Worm (Caenorhabditis elegans) whole organism, L4 larva: Measurements from ENCODE around the gene clec-196.

ENCODE experiments used
- F26F4.8 ChIP-seq: fragments of 200-800 bp; sonication (Bioruptor generic); conservative IDR thresholded peaks from 2 replicates; pipeline ENCODE4 v1.3.6; 2022; ENCODE audit warnings: missing genetic modification characterization, missing compliant biosample characterization
- F44E2.7 ChIP-seq: fragments of 200-800 bp; sonication (Bioruptor generic); IDR thresholded peaks from 2 replicates; pipeline ENCODE4 v2.1.2; 2022; ENCODE audit warnings: missing genetic modification characterization, missing compliant biosample characterization
- F49E8.2 ChIP-seq: sonication (generic microtip); optimal IDR thresholded peaks from 2 replicates; lab custom pipeline; 2016; ENCODE audit warnings: missing compliant biosample characterization, mild to moderate bottlenecking, missing genetic modification characterization, borderline replicate concordance
- T26A8.4 ChIP-seq: fragments of 200-800 bp; sonication (Bioruptor generic); IDR thresholded peaks from 2 replicates; pipeline ENCODE4 v1.3.6; 2022; ENCODE audit warnings: missing genetic modification characterization, missing compliant biosample characterization
- Y5F2A.4 ChIP-seq: fragments of 200-800 bp; sonication (Bioruptor generic); optimal IDR thresholded peaks from 2 replicates; lab custom pipeline; 2018; ENCODE audit warnings: mild to moderate bottlenecking, missing genetic modification characterization, missing compliant biosample characterization
- Y75B8A.6 ChIP-seq: fragments of 200-800 bp; sonication (Bioruptor generic); IDR thresholded peaks from 2 replicates; pipeline ENCODE4 v1.3.6; 2022; ENCODE audit warnings: missing genetic modification reagents, missing genetic modification characterization, missing compliant biosample characterization
- ZK546.5 ChIP-seq, 2 experiments: sonication (generic microtip); optimal IDR thresholded peaks; 2 replicates each; lab custom pipeline; 2017; ENCODE audit warnings: missing biosample characterization in 2 of 2, missing genetic modification characterization in 2 of 2
- aha-1 ChIP-seq: fragments of 150-350 bp; peaks from one replicate; lab custom pipeline; 2014; ENCODE audit warnings: missing biosample characterization, missing genetic modification characterization
- aly-2 ChIP-seq: sonication (generic microtip); optimal IDR thresholded peaks from 2 replicates; lab custom pipeline; 2018; ENCODE audit warnings: missing biosample characterization, missing genetic modification characterization
- ama-1 ChIP-seq: fragments of 150-350 bp; optimal IDR thresholded peaks from 2 replicates; lab custom pipeline; 2014; ENCODE audit warnings: inconsistent platforms, mixed read lengths
- ceh-20 ChIP-seq: fragments of 200-800 bp; sonication (Bioruptor generic); IDR thresholded peaks from 2 replicates; pipeline ENCODE4 v1.3.6; 2022; ENCODE audit warnings: missing genetic modification reagents, missing genetic modification characterization, missing compliant biosample characterization
- ceh-62 ChIP-seq: sonication (generic microtip); optimal IDR thresholded peaks from 2 replicates; lab custom pipeline; 2017; ENCODE audit warnings: missing biosample characterization, missing genetic modification characterization
- cey-2 ChIP-seq: sonication (generic microtip); optimal IDR thresholded peaks from 3 replicates; lab custom pipeline; 2017; ENCODE audit warnings: missing genetic modification characterization, mild to moderate bottlenecking, missing compliant biosample characterization, antibody characterized with exemption, borderline replicate concordance; ENCODE audit not compliant: insufficient read depth
- ctbp-1 ChIP-seq: fragments of 200-800 bp; sonication (Bioruptor generic); IDR thresholded peaks from 2 replicates; pipeline ENCODE4 v1.3.6; 2022; ENCODE audit warnings: missing genetic modification reagents, missing genetic modification characterization, missing compliant biosample characterization
- daf-12 ChIP-seq: fragments of 150-350 bp; optimal IDR thresholded peaks from 2 replicates; lab custom pipeline; 2014; ENCODE audit warnings: missing biosample characterization, missing genetic modification reagents, missing genetic modification characterization
- daf-19 ChIP-seq: fragments of 200-800 bp; sonication (Bioruptor generic); conservative IDR thresholded peaks from 2 replicates; pipeline ENCODE4 v1.3.6; 2022; ENCODE audit warnings: missing genetic modification characterization, missing compliant biosample characterization
- dmd-6 ChIP-seq: fragments of 200-800 bp; sonication (Bioruptor generic); IDR thresholded peaks from 2 replicates; pipeline ENCODE4 v1.3.6; 2022; ENCODE audit warnings: missing genetic modification reagents, missing genetic modification characterization, missing compliant biosample characterization
- dmd-8 ChIP-seq: fragments of 200-800 bp; sonication (Bioruptor generic); IDR thresholded peaks from 2 replicates; pipeline ENCODE4 v1.3.6; 2022; ENCODE audit warnings: missing genetic modification characterization, missing compliant biosample characterization
- dmd-9 ChIP-seq: fragments of 200-800 bp; sonication (Bioruptor generic); IDR thresholded peaks from 2 replicates; pipeline ENCODE4 v1.3.6; 2022; ENCODE audit warnings: missing genetic modification reagents, missing genetic modification characterization, missing compliant biosample characterization
- gei-8 ChIP-seq: fragments of 200-800 bp; sonication (Bioruptor generic); optimal IDR thresholded peaks from 2 replicates; lab custom pipeline; 2018; ENCODE audit warnings: mild to moderate bottlenecking, missing genetic modification characterization, missing compliant biosample characterization
- hlh-30 ChIP-seq: sonication (generic microtip); optimal IDR thresholded peaks from 2 replicates; lab custom pipeline; 2017; ENCODE audit warnings: antibody characterized with exemption, mild to moderate bottlenecking, missing genetic modification characterization, missing compliant biosample characterization; ENCODE audit not compliant: insufficient read depth
- hmg-1.1 ChIP-seq: fragments of 200-800 bp; sonication (Bioruptor generic); IDR thresholded peaks from 2 replicates; pipeline ENCODE4 v1.3.6; 2022; ENCODE audit warnings: missing genetic modification reagents, missing genetic modification characterization, missing compliant biosample characterization
- lim-7 ChIP-seq: fragments of 200-800 bp; sonication (Bioruptor generic); IDR thresholded peaks from 2 replicates; pipeline ENCODE4 v1.3.6; 2022; ENCODE audit warnings: missing genetic modification characterization, missing compliant biosample characterization
- lin-29 ChIP-seq: fragments of 200-800 bp; sonication (Bioruptor generic); IDR thresholded peaks from 2 replicates; pipeline ENCODE4 v1.3.6; 2022; ENCODE audit warnings: missing genetic modification reagents, missing genetic modification characterization, missing compliant biosample characterization
- lsy-2 ChIP-seq, 2 experiments: fragments of 150-350 bp in 1 of 2; sonication (generic microtip) in 1 of 2; optimal IDR thresholded peaks; 2 replicates each; lab custom pipeline; 2014 to 2017; ENCODE audit warnings: missing biosample characterization in 2 of 2, missing genetic modification characterization in 2 of 2
- mdt-29 ChIP-seq: fragments of 200-800 bp; sonication (Bioruptor generic); IDR thresholded peaks from 2 replicates; pipeline ENCODE4 v1.3.6; 2022; ENCODE audit warnings: missing genetic modification reagents, missing genetic modification characterization, missing compliant biosample characterization
- mes-2 ChIP-seq: sonication (generic microtip); optimal IDR thresholded peaks from 2 replicates; lab custom pipeline; 2016; ENCODE audit warnings: missing genotype, mild to moderate bottlenecking, missing genetic modification characterization, missing compliant biosample characterization; ENCODE audit not compliant: poor library complexity, severe bottlenecking
- mxl-3 ChIP-seq: fragments of 200-800 bp; sonication (Bioruptor generic); optimal IDR thresholded peaks from 2 replicates; lab custom pipeline; 2018; ENCODE audit warnings: mild to moderate bottlenecking, missing genetic modification characterization, missing compliant biosample characterization
- nhr-102 ChIP-seq: sonication (generic microtip); optimal IDR thresholded peaks from 2 replicates; lab custom pipeline; 2016; ENCODE audit warnings: mild to moderate bottlenecking, missing genetic modification characterization, moderate library complexity, missing compliant biosample characterization
- nhr-111 ChIP-seq: fragments of 200-800 bp; sonication (Bioruptor generic); optimal IDR thresholded peaks from 2 replicates; lab custom pipeline; 2018; ENCODE audit warnings: mild to moderate bottlenecking, missing genetic modification characterization, missing compliant biosample characterization
- nhr-237 ChIP-seq: sonication (generic microtip); optimal IDR thresholded peaks from 2 replicates; lab custom pipeline; 2017; ENCODE audit warnings: missing biosample characterization, missing genetic modification characterization
- nhr-28 ChIP-seq: fragments of 150-350 bp; optimal IDR thresholded peaks from 2 replicates; lab custom pipeline; 2014; ENCODE audit warnings: missing biosample characterization, missing genetic modification characterization
- nhr-6 ChIP-seq: fragments of 150-350 bp; optimal IDR thresholded peaks from 2 replicates; lab custom pipeline; 2014; ENCODE audit warnings: missing biosample characterization, missing genetic modification characterization
- nhr-77 ChIP-seq: fragments of 150-350 bp; optimal IDR thresholded peaks from 2 replicates; lab custom pipeline; 2014; ENCODE audit warnings: missing biosample characterization, missing genetic modification characterization
- rbr-2 ChIP-seq: sonication (generic microtip); optimal IDR thresholded peaks from 2 replicates; lab custom pipeline; 2016; ENCODE audit warnings: missing genotype, missing genetic modification characterization, missing compliant biosample characterization
- saeg-2 ChIP-seq: fragments of 200-800 bp; sonication (Bioruptor generic); IDR thresholded peaks from 2 replicates; pipeline ENCODE4 v1.3.6; 2022; ENCODE audit warnings: missing genetic modification reagents, missing genetic modification characterization, missing compliant biosample characterization
- sdz-12 ChIP-seq: fragments of 200-800 bp; sonication (Bioruptor generic); optimal IDR thresholded peaks from 2 replicates; lab custom pipeline; 2018; ENCODE audit warnings: mild to moderate bottlenecking, missing genetic modification characterization, missing compliant biosample characterization
- snpc-4 ChIP-seq: fragments of 150-350 bp; optimal IDR thresholded peaks from 2 replicates; lab custom pipeline; 2014; ENCODE audit warnings: missing biosample characterization, missing genetic modification characterization
- spr-1 ChIP-seq: sonication (generic microtip); optimal IDR thresholded peaks from 2 replicates; lab custom pipeline; 2016; ENCODE audit warnings: mild to moderate bottlenecking, missing genetic modification characterization, missing compliant biosample characterization
- tag-97 ChIP-seq: fragments of 200-800 bp; sonication (Bioruptor generic); IDR thresholded peaks from 2 replicates; pipeline ENCODE4 v1.3.6; 2022; ENCODE audit warnings: missing genetic modification characterization, missing compliant biosample characterization
- unc-39 ChIP-seq: sonication (generic microtip); optimal IDR thresholded peaks from 2 replicates; lab custom pipeline; 2017; ENCODE audit warnings: missing biosample characterization, missing genetic modification characterization
- vab-7 ChIP-seq: fragments of 200-800 bp; sonication (Bioruptor generic); IDR thresholded peaks from 2 replicates; pipeline ENCODE4 v1.3.6; 2022; ENCODE audit warnings: missing genetic modification reagents, missing genetic modification characterization, missing compliant biosample characterization
- zfp-3 ChIP-seq: fragments of 200-800 bp; sonication (Bioruptor generic); conservative IDR thresholded peaks from 2 replicates; pipeline ENCODE4 v1.3.6; 2022; ENCODE audit warnings: missing genetic modification reagents, missing genetic modification characterization, missing compliant biosample characterization
- zip-11 ChIP-seq: fragments of 200-800 bp; sonication (Bioruptor generic); IDR thresholded peaks from 2 replicates; pipeline ENCODE4 v1.3.6; 2022; ENCODE audit warnings: missing genetic modification characterization, missing compliant biosample characterization
- zip-2 ChIP-seq: fragments of 150-350 bp; optimal IDR thresholded peaks from 2 replicates; lab custom pipeline; 2014; ENCODE audit warnings: missing biosample characterization, missing genetic modification characterization
- ztf-7 ChIP-seq: fragments of 150-350 bp; optimal IDR thresholded peaks from 2 replicates; lab custom pipeline; 2014; ENCODE audit warnings: missing biosample characterization, missing genetic modification characterization

clec-196 gene

DNA sequence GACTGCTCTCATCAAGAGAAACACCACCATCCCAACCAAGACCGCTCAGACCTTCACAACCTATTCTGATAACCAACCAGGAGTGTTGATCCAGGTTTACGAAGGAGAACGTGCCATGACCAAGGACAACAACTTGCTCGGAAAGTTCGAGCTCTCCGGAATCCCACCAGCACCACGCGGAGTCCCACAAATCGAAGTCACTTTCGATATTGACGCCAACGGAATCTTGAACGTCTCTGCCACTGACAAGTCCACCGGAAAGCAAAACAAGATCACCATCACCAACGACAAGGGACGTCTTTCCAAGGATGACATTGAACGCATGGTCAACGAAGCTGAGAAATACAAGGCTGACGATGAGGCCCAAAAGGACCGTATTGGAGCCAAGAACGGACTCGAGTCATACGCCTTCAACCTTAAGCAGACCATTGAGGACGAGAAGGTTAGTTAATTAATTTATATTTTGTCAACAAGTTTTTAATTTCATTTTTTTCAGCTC lies 3.7 kb downstream of the clec-196 start:
- 0 out of 2 replicates have a peak, but pooled peaks have one; percentile 6 for TF ChIP-seq daf-19 (GFP tag; lab: Robert Waterston, UW)
- TF ChIP-seq sdz-12 (GFP tag; lab: Kevin White, UChicago) = no peak
- peak; percentile 1 for TF ChIP-seq hlh-30 (tag; lab: Kevin White, UChicago)
- TF ChIP-seq dmd-6 = peak; percentile 13; the same call in 1 of the 2 replicates
- peak; percentile 22 for TF ChIP-seq mes-2
- TF ChIP-seq lsy-2 (tag; optimal IDR thresholded peaks at IDR 0.05; lab: Kevin White, UChicago) = no peak
- peak; percentile 75 for TF ChIP-seq ama-1 (lab: Kevin White, UChicago)
- peak; percentile 17 for TF ChIP-seq rbr-2 (tag; lab: Kevin White, UChicago)
- TF ChIP-seq F26F4.8 (GFP tag; lab: Robert Waterston, UW) = 0 out of 2 replicates have a peak, but pooled peaks have one; percentile 5
- TF ChIP-seq saeg-2 (GFP tag; lab: Robert Waterston, UW) = no peak
- TF ChIP-seq ceh-62 (tag; lab: Kevin White, UChicago) = no peak

DNA sequence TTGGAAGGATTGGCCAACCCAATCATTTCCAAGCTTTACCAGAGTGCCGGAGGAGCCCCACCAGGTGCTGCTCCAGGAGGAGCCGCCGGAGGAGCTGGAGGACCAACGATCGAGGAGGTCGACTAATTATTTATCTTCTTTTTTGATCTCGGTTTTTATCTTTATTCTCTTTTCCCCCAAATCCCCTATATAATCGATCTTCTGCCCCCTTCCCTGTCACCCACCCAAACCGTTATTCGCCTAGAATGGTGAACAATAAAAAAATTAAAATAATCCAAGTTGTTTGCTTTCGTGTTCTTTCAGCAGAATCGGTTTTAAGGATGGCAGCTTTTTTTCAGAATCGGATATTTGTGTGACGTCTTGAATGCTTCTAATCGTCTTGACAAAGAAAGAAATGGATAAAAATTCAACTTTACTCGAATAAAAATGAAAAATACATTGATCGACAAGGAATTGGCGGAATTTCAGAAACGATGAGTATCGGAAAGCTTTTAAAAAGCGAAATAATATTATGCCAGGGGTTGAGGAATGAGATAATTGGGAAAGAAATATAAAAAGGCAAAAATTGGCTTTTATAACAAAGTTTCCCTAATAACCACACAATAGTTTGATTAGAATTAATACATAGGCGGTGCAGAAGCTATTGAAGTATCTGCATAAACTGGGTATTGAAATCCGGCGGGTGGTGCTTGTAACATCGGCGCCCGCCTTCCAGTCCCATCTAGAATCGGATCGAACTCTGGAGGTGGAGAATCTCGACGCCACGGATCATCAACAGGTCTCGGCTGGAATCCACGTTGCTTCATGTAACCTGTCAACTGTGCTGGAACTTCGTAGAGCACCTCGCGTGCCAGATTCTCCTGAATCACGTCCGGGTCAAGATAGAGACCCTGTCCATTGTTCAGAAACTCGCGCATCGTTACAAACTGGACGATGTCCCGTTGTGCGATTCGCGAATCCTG lies 4.6 kb downstream of the clec-196 start:
- TF ChIP-seq nhr-237 (tag; lab: Kevin White, UChicago) (no peak), T26A8.4 (GFP tag; lab: Robert Waterston, UW) (peak; percentile 86), nhr-77 (tag; lab: Kevin White, UChicago) (no peak), F44E2.7 (no peak), dmd-9 (GFP tag; lab: Robert Waterston, UW) (no peak), F49E8.2 (tag; lab: Kevin White, UChicago) (peak; percentile 93), ZK546.5 (tag; optimal IDR thresholded peaks at IDR 0.05; lab: Kevin White, UChicago) (no peak), hmg-1.1 (GFP tag; lab: Robert Waterston, UW) (peak; percentile 52), zip-11 (GFP tag; lab: Robert Waterston, UW) (no peak), daf-12 (no peak), nhr-6 (tag; lab: Kevin White, UChicago) (peak; percentile 61), nhr-28 (no peak), gei-8 (no peak), nhr-111 (peak; percentile 51), dmd-8 (peak; percentile 67), aly-2 (peak; percentile 99), ama-1 (lab: Kevin White, UChicago) (peak; percentile 98), nhr-102 (tag; lab: Kevin White, UChicago) (peak; percentile 72), F26F4.8 (GFP tag; lab: Robert Waterston, UW) (peak; percentile 56; the same call in 1 of the 2 replicates), ceh-20 (GFP tag; lab: Robert Waterston, UW) (peak; percentile 49; the same call in 1 of the 2 replicates), tag-97 (GFP tag; lab: Robert Waterston, UW) (no peak), ctbp-1 (peak; percentile 70), ceh-62 (tag; lab: Kevin White, UChicago) (no peak), Y5F2A.4 (GFP tag; lab: Kevin White, UChicago) (peak; percentile 60), ztf-7 (tag; lab: Kevin White, UChicago) (peak; percentile 66), lin-29 (GFP tag; lab: Robert Waterston, UW) (no peak; the same call in none of the 2 replicates), zfp-3 (GFP tag; lab: Robert Waterston, UW) (peak; percentile 98), Y75B8A.6 (peak; percentile 89), vab-7 (GFP tag; lab: Robert Waterston, UW) (peak; percentile 70), hlh-30 (tag; lab: Kevin White, UChicago) (peak; percentile 49), cey-2 (tag; lab: Kevin White, UChicago) (no peak), unc-39 (tag; lab: Kevin White, UChicago) (no peak), spr-1 (peak; percentile 56), aha-1 (peak; percentile 95), snpc-4 (tag; lab: Kevin White, UChicago) (no peak), dmd-6 (peak; percentile 59), lim-7 (GFP tag; lab: Robert Waterston, UW) (peak; percentile 75; the same call in 1 of the 2 replicates), mdt-29 (GFP tag; lab: Robert Waterston, UW) (peak; percentile 70), zip-2 (peak; percentile 33), sdz-12 (GFP tag; lab: Kevin White, UChicago) (peak; percentile 4), mxl-3 (GFP tag; lab: Kevin White, UChicago) (no peak)
